Worm (Caenorhabditis elegans) whole organism, young adult: Measurements from ENCODE around the gene elo-5.

Experiments
- B0336.3 ChIP-seq: fragments of 200-800 bp; sonication (Bioruptor generic); IDR thresholded peaks from 2 replicates; pipeline ENCODE4 v1.3.6; 2022; ENCODE audit warnings: missing genetic modification characterization, missing compliant biosample characterization
- C06A6.2 ChIP-seq: fragments of 200-800 bp; sonication (Bioruptor generic); conservative IDR thresholded peaks from 2 replicates; pipeline ENCODE4 v1.3.6; 2022; ENCODE audit warnings: missing genetic modification characterization, missing compliant biosample characterization
- D2030.7 ChIP-seq: fragments of 200-800 bp; sonication (Bioruptor generic); IDR thresholded peaks from 2 replicates; pipeline ENCODE4 v1.3.6; 2022; ENCODE audit warnings: missing genetic modification reagents, missing genetic modification characterization, missing compliant biosample characterization
- F23B12.7 ChIP-seq: sonication (generic microtip); optimal IDR thresholded peaks from 2 replicates; lab custom pipeline; 2017; ENCODE audit warnings: missing genetic modification characterization, mild to moderate bottlenecking, missing compliant biosample characterization, antibody characterized with exemption, moderate library complexity; ENCODE audit not compliant: insufficient read depth
- F37B4.10 ChIP-seq: fragments of 200-800 bp; sonication (Bioruptor generic); IDR thresholded peaks from 2 replicates; pipeline ENCODE4 v1.3.6; 2022; ENCODE audit warnings: missing genetic modification characterization, missing compliant biosample characterization
- F55B11.4 ChIP-seq: sonication (generic microtip); optimal IDR thresholded peaks from 2 replicates; lab custom pipeline; 2016; ENCODE audit warnings: missing compliant biosample characterization, missing genetic modification characterization, borderline replicate concordance; ENCODE audit not compliant: insufficient read depth
- F57A8.1 ChIP-seq: fragments of 200-800 bp; sonication (Bioruptor generic); optimal IDR thresholded peaks from 2 replicates; lab custom pipeline; 2018; ENCODE audit warnings: mild to moderate bottlenecking, missing genetic modification characterization, moderate library complexity, missing compliant biosample characterization
- K12H6.12 ChIP-seq: fragments of 200-800 bp; sonication (Bioruptor generic); optimal IDR thresholded peaks from 2 replicates; lab custom pipeline; 2018; ENCODE audit warnings: mild to moderate bottlenecking, missing genetic modification characterization, missing compliant biosample characterization
- Y53G8AR.9 ChIP-seq: fragments of 200-800 bp; sonication (Bioruptor generic); conservative IDR thresholded peaks from 2 replicates; pipeline ENCODE4 v1.3.6; 2022; ENCODE audit warnings: missing genetic modification reagents, missing genetic modification characterization, missing compliant biosample characterization
- Y67H2A.10 ChIP-seq: fragments of 200-800 bp; sonication (Bioruptor generic); conservative IDR thresholded peaks from 2 replicates; pipeline ENCODE4 v1.3.6; 2022; ENCODE audit warnings: missing genetic modification reagents, missing genetic modification characterization, missing compliant biosample characterization
- Y95B8A.8 ChIP-seq: fragments of 200-800 bp; sonication (Bioruptor generic); IDR thresholded peaks from 2 replicates; pipeline ENCODE4 v1.3.6; 2022; ENCODE audit warnings: missing genetic modification reagents, missing genetic modification characterization, missing compliant biosample characterization
- ama-1 ChIP-seq, 3 experiments: fragments of 150-350 bp in 1 of 3; sonication (generic microtip) in 2 of 3; optimal IDR thresholded peaks; 2 replicates each; lab custom pipeline; 2014 to 2018; ENCODE audit warnings: missing biosample characterization in 2 of 3, missing genetic modification characterization in 2 of 3, missing genetic modification reagents in 2 of 3
- attf-3 ChIP-seq: fragments of 200-800 bp; sonication (Bioruptor generic); conservative IDR thresholded peaks from 2 replicates; pipeline ENCODE4 v1.3.6; 2022; ENCODE audit warnings: missing genetic modification reagents, missing genetic modification characterization, missing compliant biosample characterization
- attf-5 ChIP-seq: fragments of 200-800 bp; sonication (Bioruptor generic); optimal IDR thresholded peaks from 2 replicates; lab custom pipeline; 2018; ENCODE audit warnings: mild to moderate bottlenecking, missing genetic modification characterization, missing compliant biosample characterization
- attf-6 ChIP-seq: fragments of 200-800 bp; sonication (Bioruptor generic); IDR thresholded peaks from 2 replicates; pipeline ENCODE4 v1.3.6; 2022; ENCODE audit warnings: missing genetic modification reagents, missing genetic modification characterization, missing compliant biosample characterization
- cebp-1 ChIP-seq, 2 experiments: fragments of 200-800 bp in 1 of 2; sonication (Bioruptor generic) in 1 of 2; sonication (generic microtip) in 1 of 2; IDR thresholded peaks in 1 of 2; optimal IDR thresholded peaks in 1 of 2; 2 replicates each; pipeline versions ENCODE4 v1.3.6 to Lab custom; 2017 to 2022; ENCODE audit warnings: missing compliant biosample characterization in 2 of 2, missing genetic modification characterization in 2 of 2, mild to moderate bottlenecking in 1 of 2, missing genetic modification reagents in 1 of 2, moderate library complexity in 1 of 2
- cebp-2 ChIP-seq: fragments of 200-800 bp; sonication (Bioruptor generic); IDR thresholded peaks from 2 replicates; pipeline ENCODE4 v1.3.6; 2022; ENCODE audit warnings: missing genetic modification characterization, missing compliant biosample characterization
- ceh-100 ChIP-seq: fragments of 200-800 bp; sonication (Bioruptor generic); IDR thresholded peaks from 2 replicates; pipeline ENCODE4 v1.3.6; 2022; ENCODE audit warnings: missing genetic modification reagents, missing genetic modification characterization, missing compliant biosample characterization
- ceh-27 ChIP-seq: fragments of 200-800 bp; sonication (Bioruptor generic); optimal IDR thresholded peaks from 2 replicates; lab custom pipeline; 2018; ENCODE audit warnings: mild to moderate bottlenecking, missing genetic modification characterization, moderate library complexity, missing compliant biosample characterization
- ceh-79 ChIP-seq: sonication (generic microtip); optimal IDR thresholded peaks from 2 replicates; lab custom pipeline; 2017; ENCODE audit warnings: mild to moderate bottlenecking, missing genetic modification characterization, missing compliant biosample characterization
- ceh-91 ChIP-seq: fragments of 200-800 bp; sonication (Bioruptor generic); IDR thresholded peaks from 2 replicates; pipeline ENCODE4 v1.3.6; 2022; ENCODE audit warnings: missing genetic modification reagents, missing genetic modification characterization, missing compliant biosample characterization
- die-1 ChIP-seq: sonication (generic microtip); optimal IDR thresholded peaks from 2 replicates; lab custom pipeline; 2016; ENCODE audit warnings: missing genotype, mild to moderate bottlenecking, missing genetic modification characterization, missing compliant biosample characterization
- dpl-1 ChIP-seq: fragments of 150-350 bp; optimal IDR thresholded peaks from 2 replicates; lab custom pipeline; 2014; ENCODE audit warnings: missing biosample characterization, missing genetic modification reagents, missing genetic modification characterization
- fkh-3 ChIP-seq: sonication (generic microtip); optimal IDR thresholded peaks from 2 replicates; lab custom pipeline; 2016; ENCODE audit warnings: mild to moderate bottlenecking, missing genetic modification characterization, missing compliant biosample characterization
- gei-17 ChIP-seq: fragments of 200-800 bp; sonication (Bioruptor generic); optimal IDR thresholded peaks from 2 replicates; lab custom pipeline; 2018; ENCODE audit warnings: mild to moderate bottlenecking, missing genetic modification characterization, missing compliant biosample characterization
- hlh-26 ChIP-seq: fragments of 200-800 bp; sonication (Bioruptor generic); conservative IDR thresholded peaks from 2 replicates; pipeline ENCODE4 v1.3.6; 2022; ENCODE audit warnings: missing genetic modification reagents, missing genetic modification characterization, missing compliant biosample characterization
- hmg-1.2 ChIP-seq: fragments of 200-800 bp; sonication (Bioruptor generic); IDR thresholded peaks from 2 replicates; pipeline ENCODE4 v1.3.6; 2022; ENCODE audit warnings: missing genetic modification reagents, missing genetic modification characterization, missing compliant biosample characterization
- hrde-1 ChIP-seq: sonication (generic microtip); optimal IDR thresholded peaks from 2 replicates; lab custom pipeline; 2016; ENCODE audit warnings: missing genetic modification characterization, mild to moderate bottlenecking, missing compliant biosample characterization, moderate library complexity, missing genotype, missing genetic modification reagents, borderline replicate concordance
- lag-1 ChIP-seq: fragments of 200-800 bp; sonication (Bioruptor generic); IDR thresholded peaks from 2 replicates; pipeline ENCODE4 v1.3.6; 2022; ENCODE audit warnings: missing genetic modification reagents, missing genetic modification characterization, missing compliant biosample characterization
- let-526 ChIP-seq: fragments of 200-800 bp; sonication (Bioruptor generic); IDR thresholded peaks from 2 replicates; pipeline ENCODE4 v1.3.6; 2022; ENCODE audit warnings: missing genetic modification reagents, missing genetic modification characterization, missing compliant biosample characterization
- lin-54 ChIP-seq: fragments of 200-800 bp; sonication (Bioruptor generic); optimal IDR thresholded peaks from 2 replicates; lab custom pipeline; 2018; ENCODE audit warnings: mild to moderate bottlenecking, missing genetic modification characterization, missing compliant biosample characterization
- lir-1 ChIP-seq: fragments of 200-800 bp; sonication (Bioruptor generic); conservative IDR thresholded peaks from 2 replicates; pipeline ENCODE4 v1.3.6; 2022; ENCODE audit warnings: missing genetic modification reagents, missing genetic modification characterization, missing compliant biosample characterization
- mcd-1 ChIP-seq: fragments of 200-800 bp; sonication (Bioruptor generic); IDR thresholded peaks from 2 replicates; pipeline ENCODE4 v1.3.6; 2022; ENCODE audit warnings: missing genetic modification reagents, missing genetic modification characterization, missing compliant biosample characterization
- mxl-1 ChIP-seq: sonication (generic microtip); optimal IDR thresholded peaks from 2 replicates; lab custom pipeline; 2016; ENCODE audit warnings: missing genetic modification characterization, missing compliant biosample characterization
- nfya-1 ChIP-seq: sonication (generic microtip); optimal IDR thresholded peaks from 2 replicates; lab custom pipeline; 2017; ENCODE audit warnings: antibody characterized with exemption, missing compliant biosample characterization, missing genetic modification characterization, borderline replicate concordance; ENCODE audit not compliant: insufficient read depth
- nfya-2 ChIP-seq: fragments of 200-800 bp; sonication (Bioruptor generic); IDR thresholded peaks from 2 replicates; pipeline ENCODE4 v1.3.6; 2022; ENCODE audit warnings: missing genetic modification reagents, missing genetic modification characterization, missing compliant biosample characterization
- nfyb-1 ChIP-seq: fragments of 200-800 bp; sonication (Bioruptor generic); IDR thresholded peaks from 2 replicates; pipeline ENCODE4 v1.3.6; 2022; ENCODE audit warnings: missing genetic modification reagents, missing genetic modification characterization, missing compliant biosample characterization
- nhr-120 ChIP-seq: fragments of 200-800 bp; sonication (Bioruptor generic); IDR thresholded peaks from 2 replicates; pipeline ENCODE4 v1.3.6; 2022; ENCODE audit warnings: missing genetic modification characterization, missing compliant biosample characterization
- nhr-80 ChIP-seq: sonication (generic microtip); optimal IDR thresholded peaks from 2 replicates; lab custom pipeline; 2016; ENCODE audit warnings: missing genetic modification characterization, missing compliant biosample characterization
- sdz-38 ChIP-seq: sonication (generic microtip); optimal IDR thresholded peaks from 2 replicates; lab custom pipeline; 2016; ENCODE audit warnings: missing genotype, missing genetic modification characterization, missing compliant biosample characterization
- sea-2 ChIP-seq: fragments of 200-800 bp; sonication (Bioruptor generic); IDR thresholded peaks from 2 replicates; pipeline ENCODE4 v1.3.6; 2022; ENCODE audit warnings: missing genetic modification characterization, missing compliant biosample characterization
- snpc-1.3 ChIP-seq: sonication (generic microtip); optimal IDR thresholded peaks from 2 replicates; lab custom pipeline; 2017; ENCODE audit warnings: missing genetic modification characterization, mild to moderate bottlenecking, missing compliant biosample characterization, antibody characterized with exemption, moderate library complexity, missing genotype, missing genetic modification reagents; ENCODE audit not compliant: insufficient read depth
- snpc-4 ChIP-seq, 5 experiments: fragments of 150-350 bp in 1 of 5; sonication (generic microtip) in 4 of 5; optimal IDR thresholded peaks; 2 replicates each; lab custom pipeline; 2014 to 2018; ENCODE audit warnings: missing genetic modification characterization in 5 of 5, missing biosample characterization in 3 of 5, antibody characterized with exemption in 2 of 5, mild to moderate bottlenecking in 2 of 5, missing compliant biosample characterization in 2 of 5, missing genotype in 2 of 5, moderate library complexity in 2 of 5, missing genetic modification reagents in 1 of 5
- tlf-1 ChIP-seq: fragments of 200-800 bp; sonication (Bioruptor generic); optimal IDR thresholded peaks from 2 replicates; lab custom pipeline; 2018; ENCODE audit warnings: mild to moderate bottlenecking, missing genetic modification characterization, missing compliant biosample characterization
- ztf-3 ChIP-seq: fragments of 200-800 bp; sonication (Bioruptor generic); optimal IDR thresholded peaks from 2 replicates; lab custom pipeline; 2018; ENCODE audit warnings: mild to moderate bottlenecking, missing genetic modification characterization, missing compliant biosample characterization
- ztf-6 ChIP-seq: fragments of 200-800 bp; sonication (Bioruptor generic); IDR thresholded peaks from 2 replicates; pipeline ENCODE4 v1.3.6; 2022; ENCODE audit warnings: missing genetic modification reagents, missing genetic modification characterization, missing compliant biosample characterization

The elo-5 gene

DNA sequence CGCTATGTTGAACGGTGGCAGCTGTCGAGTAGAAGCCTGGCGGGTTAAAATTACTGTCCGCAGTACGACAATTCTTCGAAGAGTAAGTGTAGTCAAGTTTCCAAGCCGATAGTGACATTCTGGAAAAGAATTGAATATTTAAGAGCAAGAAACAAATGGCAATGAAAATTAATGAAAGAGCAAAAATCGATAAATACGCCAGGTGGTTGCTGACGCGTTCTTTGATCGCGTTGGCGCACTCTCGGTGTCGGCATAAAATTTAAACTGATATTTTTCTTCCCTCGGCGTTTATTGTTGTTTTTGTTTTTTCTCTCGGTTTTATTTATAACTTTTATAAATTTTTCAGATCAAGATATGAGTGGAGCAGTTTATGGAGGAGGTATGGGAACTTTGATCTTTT is 17.8 kb upstream of the elo-5 start, which contains the start of the genes perm-3 and swsn-6 (continued):
- TF ChIP-seq F55B11.4 (tag; lab: Kevin White, UChicago) (no peak), ceh-91 (no peak; the same call in 1 of the 2 replicates), Y67H2A.10 (GFP tag; lab: Robert Waterston, UW) (no peak), F37B4.10 (GFP tag; lab: Robert Waterston, UW) (no peak), Y53G8AR.9 (GFP tag; lab: Robert Waterston, UW) (peak; percentile 80; the same call in 1 of the 2 replicates), gei-17 (peak; percentile 16), sdz-38 (no peak), ceh-79 (tag; lab: Kevin White, UChicago) (no peak), cebp-2 (GFP tag; lab: Robert Waterston, UW) (no peak), attf-3 (GFP tag; lab: Robert Waterston, UW) (no peak), let-526 (GFP tag; lab: Robert Waterston, UW) (no peak), F57A8.1 (GFP tag; lab: Kevin White, UChicago) (no peak), nfyb-1 (GFP tag; lab: Robert Waterston, UW) (no peak), lag-1 (GFP tag; lab: Robert Waterston, UW) (no peak), mcd-1 (GFP tag; lab: Robert Waterston, UW) (peak; percentile 83), lin-54 (GFP tag; lab: Kevin White, UChicago) (peak; percentile 81), nfya-2 (GFP tag; lab: Robert Waterston, UW) (no peak), ztf-6 (no peak), ceh-100 (0 out of 2 replicates have a peak, but pooled peaks have one; percentile 22), K12H6.12 (tag; lab: Kevin White, UChicago) (no peak), nfya-1 (tag; lab: Kevin White, UChicago) (no peak), mxl-1 (no peak), attf-5 (GFP tag; lab: Kevin White, UChicago) (peak; percentile 73), D2030.7 (GFP tag; lab: Robert Waterston, UW) (peak; percentile 46; the same call in 1 of the 2 replicates), sea-2 (GFP tag; lab: Robert Waterston, UW) (no peak), fkh-3 (tag; lab: Kevin White, UChicago) (no peak), dpl-1 (no peak), nhr-120 (GFP tag; lab: Robert Waterston, UW) (no peak), cebp-1 (GFP tag; IDR thresholded peaks at IDR 0.05; lab: Robert Waterston, UW) (no peak), cebp-1 (tag; optimal IDR thresholded peaks at IDR 0.05; lab: Kevin White, UChicago) (peak; percentile 65), C06A6.2 (GFP tag; lab: Robert Waterston, UW) (no peak; the same call in 1 of the 2 replicates), F23B12.7 (tag; lab: Kevin White, UChicago) (peak; percentile 34), ama-1 (optimal IDR thresholded peaks at IDR 0.05; lab: Kevin White, UChicago) (no peak), ama-1 (GFP tag; optimal IDR thresholded peaks at IDR 0.05; lab: Kevin White, UChicago) (no peak), lir-1 (GFP tag; lab: Robert Waterston, UW) (peak; percentile 34; the same call in 1 of the 2 replicates), die-1 (no peak), ztf-3 (GFP tag; lab: Kevin White, UChicago) (no peak)

DNA sequence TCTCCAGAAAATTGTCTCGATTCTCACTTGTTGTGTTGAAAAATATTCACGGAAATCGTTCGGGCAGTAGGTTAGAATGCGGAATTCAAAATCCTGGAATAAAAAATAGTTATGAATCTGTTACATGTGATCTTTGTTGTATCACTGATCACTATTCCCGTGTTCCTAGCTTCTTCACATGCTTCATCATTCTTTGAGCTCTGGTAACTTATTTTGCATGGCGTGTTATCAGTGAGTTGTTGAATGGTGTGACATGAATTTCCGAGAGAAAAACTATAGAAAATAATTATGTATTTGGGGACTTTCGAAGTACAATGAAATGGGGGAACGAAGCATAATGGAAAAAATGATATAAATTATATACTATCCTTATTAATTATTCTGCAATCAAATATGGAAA is 16.6 kb upstream of the elo-5 start:
- TF ChIP-seq nhr-80 (tag; lab: Kevin White, UChicago) (peak; percentile 43), Y95B8A.8 (no peak), B0336.3 (GFP tag; lab: Robert Waterston, UW) (0 out of 2 replicates have a peak, but pooled peaks have one; percentile 10), snpc-1.3 (tag; lab: Kevin White, UChicago) (peak; percentile 4), F37B4.10 (GFP tag; lab: Robert Waterston, UW) (no peak), attf-5 (GFP tag; lab: Kevin White, UChicago) (no peak), hrde-1 (no peak), ceh-27 (GFP tag; lab: Kevin White, UChicago) (no peak), hlh-26 (GFP tag; lab: Robert Waterston, UW) (no peak), hmg-1.2 (0 out of 2 replicates have a peak, but pooled peaks have one; percentile 16), tlf-1 (GFP tag; lab: Kevin White, UChicago) (peak; percentile 1), snpc-4 (GFP tag; optimal IDR thresholded peaks at IDR 0.05; lab: Kevin White, UChicago) (no peak), snpc-4 (tag; optimal IDR thresholded peaks at IDR 0.05; lab: Kevin White, UChicago) (peak in 1 of 4 experiments; percentile 45), attf-6 (GFP tag; lab: Robert Waterston, UW) (0 out of 2 replicates have a peak, but pooled peaks have one; percentile 46)
